Worm (Caenorhabditis elegans) whole organism, L2 larva: ENCODE data around the gene Y62H9A.14.

ENCODE experiments used
- C34F6.9 ChIP-seq: fragments of 150-350 bp; optimal IDR thresholded peaks from 2 replicates; lab custom pipeline; 2014; ENCODE audit warnings: missing biosample characterization, missing genetic modification characterization
- blmp-1 ChIP-seq: sonication (generic microtip); optimal IDR thresholded peaks from 2 replicates; lab custom pipeline; 2017; ENCODE audit warnings: missing genetic modification characterization, mild to moderate bottlenecking, missing compliant biosample characterization, antibody characterized with exemption, moderate library complexity; ENCODE audit not compliant: insufficient read depth
- ceh-16 ChIP-seq: fragments of 150-350 bp; optimal IDR thresholded peaks from 2 replicates; lab custom pipeline; 2014; ENCODE audit warnings: missing biosample characterization, missing genetic modification characterization
- dmd-4 ChIP-seq: sonication (generic microtip); optimal IDR thresholded peaks from 2 replicates; lab custom pipeline; 2017; ENCODE audit warnings: missing biosample characterization, missing genetic modification characterization
- gmeb-1 ChIP-seq: fragments of 150-350 bp; optimal IDR thresholded peaks from 2 replicates; lab custom pipeline; 2014; ENCODE audit warnings: missing biosample characterization, missing genetic modification characterization
- lin-13 ChIP-seq: fragments of 150-350 bp; optimal IDR thresholded peaks from 2 replicates; lab custom pipeline; 2014; ENCODE audit warnings: missing biosample characterization, missing genetic modification reagents, missing genetic modification characterization
- mab-5 ChIP-seq: fragments of 150-350 bp; optimal IDR thresholded peaks from 2 replicates; lab custom pipeline; 2014; ENCODE audit warnings: missing biosample characterization, missing genetic modification characterization
- nhr-11 ChIP-seq: fragments of 150-350 bp; optimal IDR thresholded peaks from 2 replicates; lab custom pipeline; 2014; ENCODE audit warnings: missing biosample characterization, missing genetic modification characterization
- nhr-12 ChIP-seq: fragments of 150-350 bp; optimal IDR thresholded peaks from 2 replicates; lab custom pipeline; 2014; ENCODE audit warnings: missing biosample characterization, missing genetic modification characterization
- unc-62 ChIP-seq: fragments of 150-350 bp; optimal IDR thresholded peaks from 2 replicates; lab custom pipeline; 2014; ENCODE audit warnings: missing biosample characterization, missing genetic modification reagents, missing genetic modification characterization

- TF ChIP-seq dmd-4 (tag; lab: Kevin White, UChicago) = no peak
- peak; percentile 53 for TF ChIP-seq lin-13 (GFP tag; lab: Kevin White, UChicago)
- TF ChIP-seq unc-62 (GFP tag; lab: Kevin White, UChicago) = no peak
- TF ChIP-seq C34F6.9 (tag; lab: Kevin White, UChicago) = peak; percentile 7
- no peak for TF ChIP-seq nhr-12 (tag; lab: Kevin White, UChicago)
- TF ChIP-seq gmeb-1 = no peak
- TF ChIP-seq mab-5 (tag; lab: Kevin White, UChicago) = no peak
- TF ChIP-seq nhr-11 = no peak
- no peak for TF ChIP-seq blmp-1 (tag; lab: Kevin White, UChicago)
- no peak for TF ChIP-seq ceh-16 (tag; lab: Kevin White, UChicago)
Measured at ce11 chrX:11934933-11935332, 13.9 kb downstream of the Y62H9A.14 start.
